Worm (Caenorhabditis elegans) whole organism, midembryonic: ENCODE data around the gene srh-212.
A peak's percentile ranks its signal among the peaks of the same experiment; 100 is the strongest.

ENCODE experiments used
- T22C8.4 ChIP-seq: fragments of 200-800 bp; sonication (Bioruptor generic); IDR thresholded peaks from 2 replicates; pipeline ENCODE4 v1.3.6; 2022; ENCODE audit warnings: missing genetic modification characterization, missing compliant biosample characterization
- cog-1 ChIP-seq: sonication (generic microtip); optimal IDR thresholded peaks from 2 replicates; lab custom pipeline; 2016; ENCODE audit warnings: missing genetic modification characterization, missing compliant biosample characterization
- flt-1 ChIP-seq: fragments of 200-800 bp; sonication (Bioruptor generic); IDR thresholded peaks from 2 replicates; pipeline ENCODE4 v1.3.6; 2022; ENCODE audit warnings: missing genetic modification characterization, missing compliant biosample characterization
- klf-2 ChIP-seq: fragments of 200-800 bp; sonication (Bioruptor generic); conservative IDR thresholded peaks from 2 replicates; pipeline ENCODE4 v1.3.6; 2022; ENCODE audit warnings: missing genetic modification reagents, missing genetic modification characterization, missing compliant biosample characterization
- med-1 ChIP-seq: sonication (generic microtip); optimal IDR thresholded peaks from 2 replicates; lab custom pipeline; 2017; ENCODE audit warnings: missing genetic modification characterization, mild to moderate bottlenecking, missing compliant biosample characterization, antibody characterized with exemption, missing genetic modification reagents; ENCODE audit not compliant: insufficient read depth
- ref-1 ChIP-seq: fragments of 200-800 bp; sonication (Bioruptor generic); conservative IDR thresholded peaks from 2 replicates; pipeline ENCODE4 v1.3.6; 2022; ENCODE audit warnings: missing genetic modification reagents, missing genetic modification characterization, missing compliant biosample characterization
- ztf-29 ChIP-seq: fragments of 200-800 bp; sonication (Bioruptor generic); IDR thresholded peaks from 2 replicates; pipeline ENCODE4 v1.3.6; 2022; ENCODE audit warnings: missing genetic modification reagents, missing genetic modification characterization, missing compliant biosample characterization

DNA sequence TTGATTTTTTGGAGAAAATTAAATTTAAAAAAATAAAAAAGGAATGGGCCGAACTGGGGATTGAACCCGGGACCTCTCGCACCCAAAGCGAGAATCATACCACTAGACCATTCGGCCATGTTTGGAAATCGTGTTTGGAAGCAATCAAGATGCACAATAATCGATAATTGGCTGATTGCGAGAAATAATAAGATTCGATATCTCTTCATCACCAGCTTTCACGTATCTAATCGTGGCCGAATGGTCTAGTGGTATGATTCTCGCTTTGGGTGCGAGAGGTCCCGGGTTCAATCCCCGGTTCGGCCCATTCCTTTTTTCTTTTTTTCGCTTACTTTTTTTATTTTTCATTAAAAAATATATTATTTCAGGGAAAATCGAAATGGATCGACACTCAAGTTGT is 14.9 kb downstream of the srh-212 start:
- no peak for TF ChIP-seq flt-1 (GFP tag; lab: Robert Waterston, UW)
- TF ChIP-seq ztf-29, result no peak
- TF ChIP-seq ref-1 (GFP tag; lab: Robert Waterston, UW), result no peak
- TF ChIP-seq T22C8.4, result peak; percentile 45
- TF ChIP-seq cog-1, result no peak
- no peak for TF ChIP-seq med-1
- TF ChIP-seq klf-2 (GFP tag; lab: Robert Waterston, UW), result no peak
